Worm (Caenorhabditis elegans): ENCODE results near the gene K03B4.9.

Gene K03B4.9

DNA sequence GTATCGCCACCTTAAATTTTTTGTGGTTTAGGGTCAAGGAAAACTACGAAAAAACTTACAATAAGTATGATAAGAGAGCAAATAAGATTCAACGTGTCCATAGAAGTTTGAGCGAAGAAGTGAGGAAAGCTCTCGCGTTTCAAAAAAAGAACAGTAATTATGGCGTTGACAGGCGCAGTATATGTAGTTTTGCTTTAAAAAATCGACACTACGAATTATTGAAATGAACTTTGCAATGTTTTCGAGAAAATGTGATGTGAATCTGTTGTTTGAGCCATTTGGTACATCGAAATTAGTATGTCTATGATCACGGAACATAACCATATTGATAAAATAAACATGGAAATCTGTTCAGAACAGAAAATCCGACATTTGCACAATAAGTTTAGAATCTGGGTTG lies 10.0 kb downstream of the K03B4.9 start, which contains the start of gene srx-74:
Gene srx-74, minus strand, starts transcription at position 101 of the 400 bp plus-strand sequence.
- TF ChIP-seq F26F4.8 (GFP tag; conservative IDR thresholded peaks at IDR 0.05) = no peak
- no peak for TF ChIP-seq arid-1 (GFP tag; conservative IDR thresholded peaks at IDR 0.05)
- no peak for TF ChIP-seq lin-38 (GFP tag; IDR thresholded peaks at IDR 0.05)
- no peak for TF ChIP-seq mxl-3 (GFP tag; optimal IDR thresholded peaks at IDR 0.05)
- no peak for TF ChIP-seq egl-43 (GFP tag; IDR thresholded peaks at IDR 0.05)
- TF ChIP-seq ceh-44 (GFP tag; IDR thresholded peaks at IDR 0.05) = no peak
- TF ChIP-seq madf-9 (GFP tag; conservative IDR thresholded peaks at IDR 0.05) = no peak
- TF ChIP-seq rbr-2 (tag; optimal IDR thresholded peaks at IDR 0.05) = no peak
- TF ChIP-seq nhr-25 (tag; optimal IDR thresholded peaks at IDR 0.05; ENCODE audit: borderline replicate concordance, insufficient read depth) = no peak
- no peak for TF ChIP-seq lin-13 (GFP tag; optimal IDR thresholded peaks at IDR 0.05)
- TF ChIP-seq zag-1 (tag; optimal IDR thresholded peaks at IDR 0.05) = no peak
- TF ChIP-seq F37D6.2 (tag; optimal IDR thresholded peaks at IDR 0.05) = no peak
- TF ChIP-seq R02D3.7 (tag; optimal IDR thresholded peaks at IDR 0.05) = no peak
- no peak for TF ChIP-seq ama-1 (optimal IDR thresholded peaks at IDR 0.05)
- TF ChIP-seq nhr-42 (GFP tag; IDR thresholded peaks at IDR 0.05) = no peak

DNA sequence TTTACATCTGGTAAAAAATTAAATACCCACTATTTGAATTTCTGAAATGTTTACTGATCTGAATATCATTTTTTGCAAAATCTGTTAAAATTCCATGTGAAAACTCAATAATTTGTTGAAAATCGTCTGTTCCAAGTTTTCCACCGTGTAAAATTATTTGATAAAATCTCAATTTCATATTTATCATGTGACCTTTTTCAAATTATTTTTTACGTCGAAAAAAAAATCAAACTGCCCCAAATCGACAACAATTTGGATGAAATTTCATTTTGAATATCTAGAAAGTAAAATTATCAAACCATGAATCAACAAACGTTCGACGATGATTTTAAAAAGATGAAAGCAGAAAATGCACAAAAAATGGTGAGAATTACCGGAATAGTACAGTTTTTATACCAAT lies 17.2 kb downstream of the K03B4.9 start, which contains the start of gene F41F3.9:
Gene F41F3.9, plus strand, starts transcription at position 301 of the 400 bp plus-strand sequence.
- no peak for TF ChIP-seq tra-1 (GFP tag; IDR thresholded peaks at IDR 0.05)
- no peak for TF ChIP-seq D1046.2 (GFP tag; IDR thresholded peaks at IDR 0.05)
- no peak for TF ChIP-seq lin-1 (GFP tag; IDR thresholded peaks at IDR 0.05)
- TF ChIP-seq lsy-2 (tag; optimal IDR thresholded peaks at IDR 0.05) = no peak
- TF ChIP-seq ceh-28 (tag; optimal IDR thresholded peaks at IDR 0.05) = no peak
- no peak for TF ChIP-seq hlh-11 (tag; optimal IDR thresholded peaks at IDR 0.05)
- no peak for TF ChIP-seq unc-39 (tag; optimal IDR thresholded peaks at IDR 0.05)
- TF ChIP-seq lin-15B (tag; optimal IDR thresholded peaks at IDR 0.05) = no peak
- no peak for TF ChIP-seq F49E8.2 (tag; optimal IDR thresholded peaks at IDR 0.05; ENCODE audit: borderline replicate concordance)
- no peak for TF ChIP-seq ceh-82 (tag; optimal IDR thresholded peaks at IDR 0.05)
- TF ChIP-seq unc-62 (GFP tag; optimal IDR thresholded peaks at IDR 0.05 in 1 of 2) = no peak
- no peak for TF ChIP-seq unc-62 (tag; optimal IDR thresholded peaks at IDR 0.05)
- no peak for TF ChIP-seq nhr-111 (GFP tag; optimal IDR thresholded peaks at IDR 0.05)
- TF ChIP-seq ceh-32 (tag; optimal IDR thresholded peaks at IDR 0.05; ENCODE audit: poor library complexity) = no peak
- TF ChIP-seq zip-2 (tag; optimal IDR thresholded peaks at IDR 0.05) = no peak
- TF ChIP-seq rbr-2 (tag; optimal IDR thresholded peaks at IDR 0.05) = no peak
- no peak for TF ChIP-seq tag-97 (GFP tag; IDR thresholded peaks at IDR 0.05)
- TF ChIP-seq nhr-6 (tag; optimal IDR thresholded peaks at IDR 0.05) = no peak
- TF ChIP-seq vab-7 (GFP tag; IDR thresholded peaks at IDR 0.05) = no peak

DNA sequence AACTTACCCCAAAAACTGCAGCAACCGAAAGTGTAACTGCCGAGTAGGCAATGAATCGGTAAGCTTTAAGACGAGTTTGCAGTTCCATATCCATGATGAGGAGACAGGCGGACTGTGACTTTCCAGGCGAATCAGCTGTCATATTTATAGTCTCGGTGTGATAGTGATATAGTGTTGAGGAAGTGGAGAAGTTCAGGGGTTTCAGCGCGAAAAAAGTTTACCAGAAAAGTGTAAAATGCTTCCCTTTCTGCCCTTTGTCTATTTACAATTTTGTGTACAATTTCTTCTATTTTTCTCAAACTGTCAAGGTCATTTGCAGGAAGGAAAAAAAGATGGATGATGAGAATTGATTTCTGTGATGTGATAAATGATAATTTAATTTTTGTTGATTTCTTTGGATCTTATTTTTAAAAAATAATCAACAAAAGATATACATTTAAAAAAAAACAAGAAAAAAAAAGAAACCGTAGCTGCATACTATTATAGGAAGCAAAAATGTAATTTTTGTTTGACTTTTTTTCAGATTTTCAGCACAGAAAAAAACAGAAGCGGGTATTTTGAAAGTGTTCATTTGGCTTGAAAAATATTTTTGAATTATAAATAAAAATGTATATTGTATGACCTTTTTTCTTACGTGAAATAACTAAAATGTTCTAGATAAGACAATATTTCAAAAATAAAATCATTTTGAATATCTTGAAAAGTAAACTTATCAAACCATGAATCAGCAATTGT lies 18.3 kb downstream of the K03B4.9 start, which contains the start of the genes col-139 and F41F3.1:
Gene col-139, minus strand, starts transcription at position 101 of the 735 bp plus-strand sequence.
Gene F41F3.1, plus strand, starts transcription at position 685 of the 735 bp plus-strand sequence.
- TF ChIP-seq gei-8 (GFP tag; optimal IDR thresholded peaks at IDR 0.05) = no peak
- no peak for TF ChIP-seq nhr-6 (tag; optimal IDR thresholded peaks at IDR 0.05)
- TF ChIP-seq nhr-48 (tag; optimal IDR thresholded peaks at IDR 0.05) = no peak
- no peak for TF ChIP-seq unc-130 (GFP tag; optimal IDR thresholded peaks at IDR 0.05)
- TF ChIP-seq mep-1 (tag; optimal IDR thresholded peaks at IDR 0.05) = no peak
- TF ChIP-seq R02D3.7 (tag; optimal IDR thresholded peaks at IDR 0.05) = no peak
- TF ChIP-seq jun-1 (tag; optimal IDR thresholded peaks at IDR 0.05) = no peak
- TF ChIP-seq unc-39 (tag; optimal IDR thresholded peaks at IDR 0.05) = no peak
- TF ChIP-seq Y5F2A.4 (GFP tag; optimal IDR thresholded peaks at IDR 0.05) = no peak
